Worm (Caenorhabditis elegans): ENCODE data around the gene gcc-2.

The gcc-2 gene

DNA sequence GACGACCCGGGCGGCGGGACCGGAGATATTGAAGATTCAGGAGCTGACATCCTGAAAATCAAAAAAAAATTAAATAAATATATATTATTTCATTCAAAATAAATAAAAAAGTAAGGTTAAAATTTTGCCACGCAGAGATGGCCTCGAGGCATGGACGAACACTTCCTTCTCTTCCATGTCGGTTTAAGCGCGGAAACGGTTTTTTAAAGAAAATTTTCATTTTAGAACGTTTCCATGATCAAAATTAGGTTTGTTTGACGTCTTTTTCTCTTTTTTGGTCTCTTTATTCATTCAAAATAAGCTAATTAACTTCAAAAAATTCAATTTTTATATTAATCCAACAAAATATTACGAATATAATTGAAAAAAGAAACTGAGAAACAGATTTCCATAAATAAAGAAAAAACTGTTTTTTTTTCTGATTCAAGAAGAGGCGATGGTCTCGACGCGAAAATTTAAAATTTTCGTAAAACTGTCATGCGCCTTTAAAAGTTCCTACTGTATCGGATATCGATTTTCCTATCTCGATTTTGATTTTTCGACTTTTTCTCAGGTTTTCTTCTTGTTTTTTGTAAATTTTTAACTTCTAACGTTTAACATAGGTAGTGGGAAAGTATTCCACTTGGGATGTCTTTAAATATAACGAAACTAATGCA, at the start of gene gcc-2:
Gene gcc-2 (minus strand): TSS at position 51 of the 656 bp plus-strand sequence.
- TF ChIP-seq W03F9.2 (tag; optimal IDR thresholded peaks at IDR 0.05), result peak; percentile 29
- TF ChIP-seq dao-5 (tag; optimal IDR thresholded peaks at IDR 0.05), result no peak

- no peak for TF ChIP-seq him-1 (tag; optimal IDR thresholded peaks at IDR 0.05)
- TF ChIP-seq dao-5 (tag; optimal IDR thresholded peaks at IDR 0.05), result no peak
- peak; percentile 56 for TF ChIP-seq W03F9.2 (tag; optimal IDR thresholded peaks at IDR 0.05)
Observed at ce11 chrIII:9808179-9808578, 46.2 kb upstream of the gcc-2 start, which contains the start of gene gtap-2. TSS of gene gtap-2 (plus strand) at chrIII:9808544.

DNA sequence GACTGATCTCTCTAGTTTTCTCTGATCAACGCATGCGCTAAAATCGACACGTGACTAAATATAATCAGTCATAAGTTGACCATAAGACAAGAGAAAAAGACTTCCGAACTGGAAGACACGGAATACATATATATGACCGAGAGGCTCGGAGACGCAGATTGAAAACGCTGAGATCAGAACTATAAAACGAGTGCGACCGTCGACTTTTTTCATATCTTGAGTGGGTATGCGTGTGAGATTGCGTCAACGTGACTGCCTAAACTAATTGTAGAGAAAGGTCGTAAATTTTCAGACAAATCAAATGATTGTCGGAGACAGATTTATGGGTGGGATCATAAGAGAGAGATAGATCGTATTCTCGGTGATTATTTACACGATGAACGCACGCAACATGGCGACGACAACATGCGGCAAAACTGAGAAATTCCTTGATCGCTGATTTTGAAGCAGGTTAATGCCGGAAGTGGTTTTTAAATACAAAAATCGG, 45.7 kb upstream of the gcc-2 start:
- TF ChIP-seq dao-5 (tag; optimal IDR thresholded peaks at IDR 0.05) (no peak), him-1 (tag; optimal IDR thresholded peaks at IDR 0.05) (no peak), W03F9.2 (tag; optimal IDR thresholded peaks at IDR 0.05) (no peak)

ce11 chrIII:9806968-9807559, 45.1 kb upstream of the gcc-2 start, which contains the start of gene ZK632.4:
TSS of gene ZK632.4 (minus strand) at chrIII:9807454.
- TF ChIP-seq dao-5 (tag; optimal IDR thresholded peaks at IDR 0.05) (no peak), W03F9.2 (tag; optimal IDR thresholded peaks at IDR 0.05) (no peak), him-1 (tag; optimal IDR thresholded peaks at IDR 0.05) (no peak)

DNA sequence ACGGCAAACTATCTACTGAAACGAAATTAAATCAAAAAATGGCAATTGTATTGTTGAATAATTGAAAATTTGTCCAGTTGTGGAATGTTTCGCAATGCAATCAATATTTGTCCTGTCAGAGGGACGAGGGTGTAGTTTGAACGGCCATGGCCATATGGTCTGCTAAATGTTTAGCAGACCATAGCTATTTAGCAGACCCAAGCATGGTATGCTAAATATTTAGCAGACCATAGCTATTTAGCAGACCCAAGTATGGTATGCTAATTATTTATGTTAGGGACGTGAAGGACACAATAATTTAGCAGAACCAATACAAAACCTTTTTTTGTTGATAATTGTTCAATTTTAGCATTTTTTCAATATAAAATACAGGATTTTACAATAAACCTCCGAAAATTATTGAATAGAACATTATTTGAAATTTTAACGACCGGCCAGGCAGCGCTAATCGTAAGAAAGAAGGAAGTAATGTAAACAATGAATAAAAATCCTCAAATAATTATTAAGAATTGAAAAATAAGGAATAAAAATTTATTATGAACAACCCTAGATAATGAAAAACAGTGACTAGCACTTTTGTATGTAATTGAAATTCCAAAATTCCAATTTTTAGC, 43.2 kb upstream of the gcc-2 start, which contains the start of gene riok-3:
Gene riok-3 (minus strand): TSS at position 15 of the 614 bp plus-strand sequence.
- TF ChIP-seq him-1 (tag; optimal IDR thresholded peaks at IDR 0.05) (no peak), W03F9.2 (tag; optimal IDR thresholded peaks at IDR 0.05) (no peak), dao-5 (tag; optimal IDR thresholded peaks at IDR 0.05) (no peak)

DNA sequence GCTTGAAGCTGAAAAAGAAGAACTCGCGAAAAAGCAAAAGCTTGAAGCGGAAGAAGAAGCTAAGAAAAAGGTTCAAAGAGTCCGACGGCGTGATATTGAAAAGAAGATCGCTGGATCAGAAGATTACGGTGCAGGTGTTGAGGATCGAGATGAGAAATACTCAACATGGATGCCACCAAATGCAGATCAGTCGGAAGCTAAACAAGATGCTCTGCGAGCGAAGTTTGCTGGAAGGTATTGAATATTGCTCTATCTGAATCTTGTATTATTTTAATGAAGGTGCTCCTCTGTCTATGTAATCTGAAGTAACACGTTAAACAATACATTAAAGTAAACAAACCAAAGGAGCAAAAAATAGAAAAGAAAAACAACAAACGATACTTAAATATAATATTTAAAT, 40.1 kb upstream of the gcc-2 start:
- no peak for TF ChIP-seq W03F9.2 (tag; optimal IDR thresholded peaks at IDR 0.05)
- no peak for TF ChIP-seq him-1 (tag; optimal IDR thresholded peaks at IDR 0.05)
- no peak for TF ChIP-seq dao-5 (tag; optimal IDR thresholded peaks at IDR 0.05)

DNA sequence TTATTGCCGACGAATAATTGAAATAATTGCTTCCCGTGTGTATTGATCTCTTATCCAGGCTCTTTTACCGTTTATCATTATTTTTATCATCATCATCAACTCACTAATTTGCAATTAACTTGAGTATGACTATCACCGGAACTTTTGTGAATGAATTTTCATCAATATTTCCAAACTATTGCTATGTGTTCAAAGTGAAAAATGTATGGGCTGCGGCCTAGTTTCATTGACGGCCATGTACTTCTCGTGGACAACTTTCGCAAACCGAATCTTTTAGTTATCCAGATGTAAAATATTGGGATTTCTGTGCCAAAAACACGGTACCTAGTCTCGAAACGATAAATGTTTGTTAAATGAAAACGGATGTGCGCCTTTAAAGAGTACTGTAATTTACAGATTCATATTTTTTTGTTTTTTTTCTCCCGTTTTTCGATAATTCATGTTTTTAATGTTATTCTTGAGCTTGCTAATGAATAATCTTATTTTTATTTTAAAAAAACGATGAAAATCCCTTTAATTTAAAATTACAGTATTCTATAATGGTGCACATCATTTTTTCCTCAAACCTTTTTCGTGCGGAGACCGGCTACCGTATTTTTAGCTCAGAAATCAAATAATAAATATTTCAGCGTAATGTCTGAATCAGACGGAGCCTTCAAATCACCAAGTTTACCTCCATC, 36.7 kb upstream of the gcc-2 start, which contains the start of gene ZK632.2:
Gene ZK632.2 (plus strand): TSS at position 630 of the 680 bp plus-strand sequence.
- TF ChIP-seq W03F9.2 (tag; optimal IDR thresholded peaks at IDR 0.05) (no peak), dao-5 (tag; optimal IDR thresholded peaks at IDR 0.05) (no peak), him-1 (tag; optimal IDR thresholded peaks at IDR 0.05) (no peak)

DNA sequence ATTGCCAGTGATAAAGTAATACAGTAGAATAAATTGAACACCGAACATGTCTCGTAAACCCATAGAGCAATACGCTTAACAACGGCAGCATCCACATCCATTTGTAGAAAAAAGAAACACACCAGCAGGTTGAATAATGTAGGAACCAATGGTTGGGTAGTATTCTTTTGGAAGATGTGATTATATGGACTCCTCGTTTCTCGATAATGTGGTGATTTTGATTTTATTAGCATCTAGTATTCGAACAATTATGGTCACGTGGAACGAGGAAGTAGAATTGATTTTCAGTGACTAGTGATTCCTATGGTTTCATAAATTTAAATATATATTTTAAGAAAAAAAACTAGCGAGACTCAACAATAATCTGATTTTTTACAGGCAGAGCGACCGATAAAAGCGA, 34.5 kb upstream of the gcc-2 start, which contains the start of gene srxa-10:
Gene srxa-10 (minus strand): TSS at position 101 of the 400 bp plus-strand sequence.
- no peak for TF ChIP-seq W03F9.2 (tag; optimal IDR thresholded peaks at IDR 0.05)
- no peak for TF ChIP-seq him-1 (tag; optimal IDR thresholded peaks at IDR 0.05)
- TF ChIP-seq dao-5 (tag; optimal IDR thresholded peaks at IDR 0.05), result no peak

DNA sequence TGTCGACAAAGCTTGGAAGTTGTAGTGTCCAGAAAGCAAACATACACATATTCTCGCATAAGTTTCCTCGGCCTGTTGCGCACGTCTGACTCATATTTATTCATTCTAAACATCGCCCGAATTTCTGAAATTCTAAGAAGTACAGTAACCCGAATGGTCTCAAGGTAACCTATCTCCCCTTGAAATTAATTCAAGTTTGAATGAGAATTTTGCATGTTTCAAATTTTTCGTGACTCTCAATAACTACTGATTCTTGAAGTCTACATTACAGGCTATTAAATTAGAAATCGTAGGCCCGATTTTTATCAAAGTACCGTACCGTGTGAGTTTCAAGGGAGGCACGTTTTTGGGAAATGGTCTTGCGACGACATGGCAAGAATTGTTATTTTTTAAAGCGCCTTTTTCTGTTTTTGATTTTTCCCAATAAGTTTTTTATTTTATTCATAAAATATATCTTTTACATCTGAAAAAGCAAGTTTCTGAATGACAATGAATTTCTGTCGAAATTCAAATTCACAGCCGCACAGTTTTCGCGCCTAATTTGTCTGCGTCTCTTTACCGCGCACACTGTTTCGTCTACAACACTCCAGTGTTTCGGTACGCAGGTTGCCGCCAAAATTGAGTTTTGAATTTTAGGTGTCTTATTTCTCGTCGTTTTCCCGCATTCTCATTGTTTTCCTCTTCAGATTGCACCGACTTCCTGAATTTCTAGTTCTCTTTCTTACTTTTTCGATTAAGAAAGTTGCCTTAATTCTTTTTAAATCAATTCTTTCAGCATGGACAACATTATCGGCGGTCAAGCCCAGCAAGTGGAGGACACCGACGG, 31.9 kb upstream of the gcc-2 start, which contains the start of the genes R10E11.9 and mcm-6:
Gene R10E11.9 (minus strand): TSS at position 51 of the 826 bp plus-strand sequence.
Gene mcm-6 (plus strand): TSS at position 776 of the 826 bp plus-strand sequence.
- TF ChIP-seq him-1 (tag; optimal IDR thresholded peaks at IDR 0.05) (no peak), dao-5 (tag; optimal IDR thresholded peaks at IDR 0.05) (no peak)

ce11 chrIII:9789607-9790073, 27.7 kb upstream of the gcc-2 start, which contains the start of gene R10E11.5:
TSS of gene R10E11.5 (minus strand) at chrIII:9789657.
- TF ChIP-seq him-1 (tag; optimal IDR thresholded peaks at IDR 0.05), result no peak
- TF ChIP-seq W03F9.2 (tag; optimal IDR thresholded peaks at IDR 0.05), result no peak
- no peak for TF ChIP-seq dao-5 (tag; optimal IDR thresholded peaks at IDR 0.05)

DNA sequence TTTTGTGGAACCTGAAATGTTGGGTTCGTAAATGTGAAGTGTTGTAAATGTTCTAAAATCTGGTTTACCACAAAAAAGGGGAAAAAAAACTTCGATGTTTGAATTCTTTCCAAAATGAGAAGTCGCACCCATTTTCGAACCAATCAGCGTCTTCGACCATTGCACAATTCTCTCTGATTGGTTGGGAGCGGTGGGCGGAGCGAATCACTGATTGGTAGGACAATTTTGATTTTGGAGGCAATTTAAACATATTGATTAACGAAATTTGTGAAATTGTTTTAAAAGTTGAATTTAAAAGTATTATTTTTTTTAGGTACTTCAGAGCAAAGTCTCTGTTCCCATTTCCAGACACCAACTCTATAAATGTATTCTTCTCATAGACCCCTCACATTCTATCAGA, 27.1 kb upstream of the gcc-2 start:
- TF ChIP-seq him-1 (tag; optimal IDR thresholded peaks at IDR 0.05), result no peak
- no peak for TF ChIP-seq W03F9.2 (tag; optimal IDR thresholded peaks at IDR 0.05)
- TF ChIP-seq dao-5 (tag; optimal IDR thresholded peaks at IDR 0.05), result no peak

ce11 chrIII:9786776-9787175, 24.8 kb upstream of the gcc-2 start:
- TF ChIP-seq W03F9.2 (tag; optimal IDR thresholded peaks at IDR 0.05) (no peak), dao-5 (tag; optimal IDR thresholded peaks at IDR 0.05) (no peak), him-1 (tag; optimal IDR thresholded peaks at IDR 0.05) (no peak)

Measured in whole organism, L4/young adult.